Fruit fly (Drosophila melanogaster): ENCODE data around the gene Aps.

DNA sequence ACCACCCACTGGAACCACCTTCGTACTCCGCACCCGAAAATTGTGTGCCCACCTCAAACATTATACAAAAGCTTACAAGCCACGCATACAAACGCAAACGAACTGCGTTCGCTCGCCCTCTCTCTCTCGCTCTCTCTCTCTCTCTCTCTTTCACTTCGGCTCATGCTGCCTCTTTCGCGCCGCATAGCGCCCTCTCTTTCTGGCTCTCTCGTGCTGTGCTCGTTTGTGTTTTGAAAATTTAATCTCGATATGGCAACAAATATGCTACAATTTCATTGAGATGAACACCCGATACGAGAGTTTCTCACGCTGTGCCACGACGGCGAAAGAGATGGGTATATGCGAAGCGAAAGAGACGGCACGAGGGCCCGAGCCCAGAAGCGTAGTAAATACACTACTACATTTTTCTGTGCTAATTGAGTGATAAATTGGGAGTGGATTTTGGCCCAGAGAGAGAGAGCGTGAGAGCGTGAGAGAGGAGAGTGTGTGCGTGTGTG is 42.3 kb downstream of the Aps start:
- TF ChIP-seq CG6163 (GFP tag; IDR thresholded peaks at IDR 0.05) (peak; percentile 71), CG6854 (GFP tag; optimal IDR thresholded peaks at IDR 0.05) (peak; percentile 76), pdm3 (GFP tag; optimal IDR thresholded peaks at IDR 0.05) (peak; percentile 8), Blimp-1 (GFP tag; optimal IDR thresholded peaks at IDR 0.05) (no peak), CG11902 (GFP tag; optimal IDR thresholded peaks at IDR 0.05) (no peak), CG6808 (GFP tag; optimal IDR thresholded peaks at IDR 0.05) (peak; percentile 24), CG8119 (GFP tag; IDR thresholded peaks at IDR 0.05) (no peak), CG8319 (GFP tag; optimal IDR thresholded peaks at IDR 0.05) (no peak), CG6792 (GFP tag; optimal IDR thresholded peaks at IDR 0.05) (no peak), Hr4 (GFP tag; optimal IDR thresholded peaks at IDR 0.05) (no peak), fkh (GFP tag; optimal IDR thresholded peaks at IDR 0.05) (peak; percentile 89), CG8632 (GFP tag; optimal IDR thresholded peaks at IDR 0.05) (no peak)

All from whole organism, prepupa.